ENCODE assay signal across 2 worm cellular contexts in the genomic region with DNA sequence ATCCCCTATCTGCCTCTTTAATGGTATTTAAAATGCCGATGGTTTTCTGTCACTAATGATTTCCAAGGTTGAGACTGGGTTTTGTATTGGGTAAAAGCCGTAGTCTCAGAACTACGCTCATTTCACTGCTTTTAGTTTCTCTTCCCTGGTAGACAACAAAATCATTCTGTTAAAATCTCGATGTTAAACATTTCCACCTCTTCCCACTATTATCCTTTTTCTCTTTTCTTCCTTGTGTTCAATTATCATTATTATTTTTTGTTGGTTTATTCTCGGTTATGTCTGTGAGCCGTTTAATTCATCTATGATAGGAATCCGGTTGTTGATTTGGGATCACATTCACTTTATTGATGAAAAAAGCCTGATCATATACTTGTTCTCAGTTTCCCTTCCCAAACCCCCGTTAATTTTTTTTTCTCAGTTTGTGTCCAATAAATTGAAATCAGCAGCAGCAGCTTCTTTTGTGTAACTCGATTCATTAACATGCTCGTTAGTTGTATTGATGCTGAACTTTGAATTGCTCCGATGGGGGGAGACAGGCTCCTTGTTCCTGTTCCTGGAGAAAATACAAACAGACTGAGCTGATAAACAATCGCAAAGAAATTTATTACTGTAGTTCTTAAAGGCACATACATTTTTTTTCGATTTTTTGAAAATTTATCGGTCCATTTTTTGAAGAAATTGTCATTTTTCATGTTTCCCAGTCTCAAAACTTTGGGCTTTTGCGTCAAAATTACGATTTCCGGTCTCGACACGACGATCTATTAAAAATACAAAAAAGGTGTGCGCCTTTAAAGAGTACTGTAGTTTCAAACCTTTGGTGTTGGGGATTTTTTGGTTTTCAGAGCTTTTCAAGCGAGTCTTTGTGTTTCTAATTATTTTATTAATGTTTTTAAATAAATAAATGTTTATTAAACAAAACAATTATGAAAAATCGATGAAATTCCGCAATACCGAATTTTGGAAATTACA.
TF ChIP-seq lines count a peak whose summit lies in the region.

No protein-coding gene starts in this region.

TF ChIP-seq in whole organism, L4 larva, 104 proteins besides CTCF, POLR2A, EP300 and RAD21 (continued from another document):
- TF ChIP-seq dve-1 (tag; optimal IDR thresholded peaks at IDR 0.05; lab: Kevin White, UChicago; ENCODE audit: insufficient read depth) = no peak
- TF ChIP-seq fkh-10 (GFP tag; optimal IDR thresholded peaks at IDR 0.05; lab: Kevin White, UChicago) = no peak
- TF ChIP-seq vab-7 (GFP tag; IDR thresholded peaks at IDR 0.05; lab: Robert Waterston, UW) = no peak
- TF ChIP-seq arid-1 (GFP tag; conservative IDR thresholded peaks at IDR 0.05; lab: Robert Waterston, UW) = peak; percentile 65
- no peak for TF ChIP-seq ama-1 (optimal IDR thresholded peaks at IDR 0.05; lab: Kevin White, UChicago)
- TF ChIP-seq zip-11 (GFP tag; IDR thresholded peaks at IDR 0.05; lab: Robert Waterston, UW) = no peak
- TF ChIP-seq egl-43 (GFP tag; IDR thresholded peaks at IDR 0.05; lab: Robert Waterston, UW) = no peak
- no peak for TF ChIP-seq zip-2 (tag; optimal IDR thresholded peaks at IDR 0.05; lab: Kevin White, UChicago)
- no peak for TF ChIP-seq lir-3 (tag; optimal IDR thresholded peaks at IDR 0.05; lab: Kevin White, UChicago)
- TF ChIP-seq pqm-1 (tag; optimal IDR thresholded peaks at IDR 0.05; lab: Kevin White, UChicago) = no peak
- TF ChIP-seq cey-2 (tag; optimal IDR thresholded peaks at IDR 0.05; lab: Kevin White, UChicago; ENCODE audit: borderline replicate concordance, insufficient read depth) = no peak
- TF ChIP-seq snpc-4 (tag; optimal IDR thresholded peaks at IDR 0.05; lab: Kevin White, UChicago) = no peak
- TF ChIP-seq gei-8 (GFP tag; optimal IDR thresholded peaks at IDR 0.05; lab: Kevin White, UChicago) = no peak
- no peak for TF ChIP-seq lin-29 (GFP tag; IDR thresholded peaks at IDR 0.05; lab: Robert Waterston, UW)
- TF ChIP-seq T20F7.1 (GFP tag; optimal IDR thresholded peaks at IDR 0.05; lab: Kevin White, UChicago) = no peak
- TF ChIP-seq hmg-1.1 (GFP tag; IDR thresholded peaks at IDR 0.05; lab: Robert Waterston, UW) = no peak
- TF ChIP-seq mes-2 (tag; optimal IDR thresholded peaks at IDR 0.05; lab: Kevin White, UChicago; ENCODE audit: poor library complexity, severe bottlenecking) = peak; percentile 24
- no peak for TF ChIP-seq lin-39 (tag; optimal IDR thresholded peaks at IDR 0.05; lab: Kevin White, UChicago)
- no peak for TF ChIP-seq dmd-9 (GFP tag; IDR thresholded peaks at IDR 0.05; lab: Robert Waterston, UW)
- no peak for TF ChIP-seq mdl-1 (tag; optimal IDR thresholded peaks at IDR 0.05; lab: Kevin White, UChicago)
- TF ChIP-seq T26A8.4 (GFP tag; IDR thresholded peaks at IDR 0.05; lab: Robert Waterston, UW) = no peak
- TF ChIP-seq madf-9 (GFP tag; conservative IDR thresholded peaks at IDR 0.05; lab: Robert Waterston, UW) = no peak
- TF ChIP-seq hlh-11 (tag; optimal IDR thresholded peaks at IDR 0.05; lab: Kevin White, UChicago) = no peak
- TF ChIP-seq spr-1 (tag; optimal IDR thresholded peaks at IDR 0.05; lab: Kevin White, UChicago) = no peak
- no peak for TF ChIP-seq nhr-11 (tag; optimal IDR thresholded peaks at IDR 0.05; lab: Kevin White, UChicago)
- TF ChIP-seq ceh-20 (GFP tag; IDR thresholded peaks at IDR 0.05; lab: Robert Waterston, UW) = no peak
TF ChIP-seq in whole organism, L4 larva: peak in this region for 15.

TF ChIP-seq in whole organism, young adult, 124 proteins besides CTCF, POLR2A, EP300 and RAD21 (continued from another document):
- TF ChIP-seq F39B2.1 (GFP tag; IDR thresholded peaks at IDR 0.05; lab: Robert Waterston, UW) (peak; percentile 22; the same call in 1 of the 2 replicates), snpc-4 (GFP tag; optimal IDR thresholded peaks at IDR 0.05; lab: Kevin White, UChicago) (no peak), snpc-4 (tag; optimal IDR thresholded peaks at IDR 0.05; lab: Kevin White, UChicago) (peak in 2 of 4 experiments; percentile 25 to 31), ceh-58 (GFP tag; IDR thresholded peaks at IDR 0.05; lab: Robert Waterston, UW) (no peak), ceh-91 (GFP tag; IDR thresholded peaks at IDR 0.05; lab: Robert Waterston, UW) (no peak), nhr-90 (tag; optimal IDR thresholded peaks at IDR 0.05; lab: Kevin White, UChicago) (peak; percentile 13), dpl-1 (GFP tag; optimal IDR thresholded peaks at IDR 0.05; lab: Kevin White, UChicago) (no peak), egl-44 (GFP tag; IDR thresholded peaks at IDR 0.05; lab: Robert Waterston, UW) (no peak), attf-6 (GFP tag; IDR thresholded peaks at IDR 0.05; lab: Robert Waterston, UW) (0 out of 2 replicates have a peak, but pooled peaks have one; percentile 52), mes-4 (tag; optimal IDR thresholded peaks at IDR 0.05; lab: Kevin White, UChicago) (peak; percentile 50), nhr-27 (tag; optimal IDR thresholded peaks at IDR 0.05; lab: Kevin White, UChicago) (peak; percentile 69), ceh-79 (tag; optimal IDR thresholded peaks at IDR 0.05; lab: Kevin White, UChicago) (peak; percentile 62), let-607 (tag; optimal IDR thresholded peaks at IDR 0.05; lab: Kevin White, UChicago) (no peak), akir-1 (GFP tag; optimal IDR thresholded peaks at IDR 0.05; lab: Kevin White, UChicago) (no peak), zfh-2 (GFP tag; conservative IDR thresholded peaks at IDR 0.05; lab: Robert Waterston, UW) (no peak), nfya-1 (tag; optimal IDR thresholded peaks at IDR 0.05; lab: Kevin White, UChicago; ENCODE audit: borderline replicate concordance, insufficient read depth) (no peak), nhr-120 (GFP tag; IDR thresholded peaks at IDR 0.05; lab: Robert Waterston, UW) (no peak), dox-1 (GFP tag; IDR thresholded peaks at IDR 0.05; lab: Robert Waterston, UW) (no peak), Y53G8AR.9 (GFP tag; conservative IDR thresholded peaks at IDR 0.05; lab: Robert Waterston, UW) (peak; percentile 61; the same call in 1 of the 2 replicates), athp-1 (tag; optimal IDR thresholded peaks at IDR 0.05; lab: Kevin White, UChicago) (peak; percentile 78), ets-4 (GFP tag; optimal IDR thresholded peaks at IDR 0.05; lab: Kevin White, UChicago) (no peak), ztf-26 (tag; optimal IDR thresholded peaks at IDR 0.05; lab: Kevin White, UChicago) (no peak), cebp-2 (GFP tag; IDR thresholded peaks at IDR 0.05; lab: Robert Waterston, UW) (no peak), aptf-2 (GFP tag; conservative IDR thresholded peaks at IDR 0.05; lab: Robert Waterston, UW) (no peak), K12H6.12 (tag; optimal IDR thresholded peaks at IDR 0.05; lab: Kevin White, UChicago) (no peak), hsf-1 (GFP tag; IDR thresholded peaks at IDR 0.05; lab: Robert Waterston, UW) (peak; percentile 44; the same call in 1 of the 2 replicates), F33H1.4 (GFP tag; IDR thresholded peaks at IDR 0.05; lab: Robert Waterston, UW) (no peak; the same call in 1 of the 2 replicates), lsl-1 (GFP tag; optimal IDR thresholded peaks at IDR 0.05; lab: Kevin White, UChicago) (peak; percentile 57), snpc-1.3 (tag; optimal IDR thresholded peaks at IDR 0.05; lab: Kevin White, UChicago; ENCODE audit: insufficient read depth) (peak; percentile 40), nfya-2 (GFP tag; IDR thresholded peaks at IDR 0.05; lab: Robert Waterston, UW) (no peak), ztf-25 (GFP tag; IDR thresholded peaks at IDR 0.05; lab: Robert Waterston, UW) (no peak), Y79H2A.3 (GFP tag; conservative IDR thresholded peaks at IDR 0.05; lab: Robert Waterston, UW) (no peak), ekl-4 (GFP tag; IDR thresholded peaks at IDR 0.05; lab: Robert Waterston, UW) (no peak; the same call in 1 of the 2 replicates), F55B11.4 (tag; optimal IDR thresholded peaks at IDR 0.05; lab: Kevin White, UChicago; ENCODE audit: borderline replicate concordance, insufficient read depth) (no peak), atf-7 (tag; optimal IDR thresholded peaks at IDR 0.05; lab: Kevin White, UChicago) (peak; percentile 39), attf-3 (GFP tag; conservative IDR thresholded peaks at IDR 0.05; lab: Robert Waterston, UW) (no peak), rcor-1 (GFP tag; IDR thresholded peaks at IDR 0.05; lab: Robert Waterston, UW) (no peak), fkh-3 (tag; optimal IDR thresholded peaks at IDR 0.05; lab: Kevin White, UChicago) (no peak), gei-17 (GFP tag; optimal IDR thresholded peaks at IDR 0.05; lab: Kevin White, UChicago) (no peak), rpc-1 (optimal IDR thresholded peaks at IDR 0.05; lab: Kevin White, UChicago) (no peak), rpc-1 (tag; optimal IDR thresholded peaks at IDR 0.05; lab: Kevin White, UChicago) (no peak), ccch-3 (GFP tag; optimal IDR thresholded peaks at IDR 0.05; lab: Kevin White, UChicago) (no peak), tbx-9 (tag; optimal IDR thresholded peaks at IDR 0.05; lab: Kevin White, UChicago; ENCODE audit: borderline replicate concordance) (peak; percentile 41), mel-28 (tag; optimal IDR thresholded peaks at IDR 0.05; lab: Kevin White, UChicago; ENCODE audit: borderline replicate concordance) (no peak), hrde-1 (tag; optimal IDR thresholded peaks at IDR 0.05; lab: Kevin White, UChicago; ENCODE audit: borderline replicate concordance) (peak; percentile 60), egl-18 (GFP tag; IDR thresholded peaks at IDR 0.05; lab: Robert Waterston, UW) (no peak), B0019.2 (GFP tag; conservative IDR thresholded peaks at IDR 0.05; lab: Robert Waterston, UW) (no peak), mxl-1 (tag; optimal IDR thresholded peaks at IDR 0.05; lab: Kevin White, UChicago) (peak; percentile 48), mcd-1 (GFP tag; IDR thresholded peaks at IDR 0.05; lab: Robert Waterston, UW) (peak; percentile 55), F23B12.7 (tag; optimal IDR thresholded peaks at IDR 0.05; lab: Kevin White, UChicago; ENCODE audit: insufficient read depth) (no peak), lsy-27 (tag; optimal IDR thresholded peaks at IDR 0.05; lab: Kevin White, UChicago; ENCODE audit: borderline replicate concordance, insufficient read depth) (no peak), F52B5.7 (tag; optimal IDR thresholded peaks at IDR 0.05; lab: Kevin White, UChicago) (peak; percentile 47), ztf-28 (GFP tag; IDR thresholded peaks at IDR 0.05; lab: Robert Waterston, UW) (no peak), dpff-1 (tag; optimal IDR thresholded peaks at IDR 0.05; lab: Kevin White, UChicago) (no peak), madf-3 (GFP tag; IDR thresholded peaks at IDR 0.05; lab: Robert Waterston, UW) (0 out of 2 replicates have a peak, but pooled peaks have one; percentile 6), F10E7.11 (tag; optimal IDR thresholded peaks at IDR 0.05; lab: Kevin White, UChicago) (peak; percentile 19), aptf-3 (GFP tag; IDR thresholded peaks at IDR 0.05; lab: Robert Waterston, UW) (0 out of 2 replicates have a peak, but pooled peaks have one; percentile 77), nhr-80 (tag; optimal IDR thresholded peaks at IDR 0.05; lab: Kevin White, UChicago) (no peak), F22D6.2 (tag; optimal IDR thresholded peaks at IDR 0.05; lab: Kevin White, UChicago) (no peak), attf-5 (GFP tag; optimal IDR thresholded peaks at IDR 0.05; lab: Kevin White, UChicago) (peak; percentile 22)
